Worm (Caenorhabditis elegans) whole organism, young adult: ENCODE measurements around the gene vnut-1.

Experiments used
- B0019.2 ChIP-seq: fragments of 200-800 bp; sonication (Bioruptor generic); conservative IDR thresholded peaks from 2 replicates; pipeline ENCODE4 v1.3.6; 2022; ENCODE audit warnings: missing genetic modification reagents, missing genetic modification characterization, missing compliant biosample characterization
- B0261.1 ChIP-seq: sonication (generic microtip); optimal IDR thresholded peaks from 2 replicates; lab custom pipeline; 2016; ENCODE audit warnings: mild to moderate bottlenecking, missing genetic modification characterization, moderate library complexity, missing compliant biosample characterization
- B0336.3 ChIP-seq: fragments of 200-800 bp; sonication (Bioruptor generic); IDR thresholded peaks from 2 replicates; pipeline ENCODE4 v1.3.6; 2022; ENCODE audit warnings: missing genetic modification characterization, missing compliant biosample characterization
- F10E7.11 ChIP-seq: sonication (generic microtip); optimal IDR thresholded peaks from 2 replicates; lab custom pipeline; 2017; ENCODE audit warnings: mild to moderate bottlenecking, missing genetic modification characterization, moderate library complexity, missing compliant biosample characterization
- F23B12.7 ChIP-seq: sonication (generic microtip); optimal IDR thresholded peaks from 2 replicates; lab custom pipeline; 2017; ENCODE audit warnings: missing genetic modification characterization, mild to moderate bottlenecking, missing compliant biosample characterization, antibody characterized with exemption, moderate library complexity; ENCODE audit not compliant: insufficient read depth
- F37B4.10 ChIP-seq: fragments of 200-800 bp; sonication (Bioruptor generic); IDR thresholded peaks from 2 replicates; pipeline ENCODE4 v1.3.6; 2022; ENCODE audit warnings: missing genetic modification characterization, missing compliant biosample characterization
- F39B2.1 ChIP-seq: fragments of 200-800 bp; sonication (Bioruptor generic); IDR thresholded peaks from 2 replicates; pipeline ENCODE4 v1.3.6; 2022; ENCODE audit warnings: missing genetic modification reagents, missing genetic modification characterization, missing compliant biosample characterization
- F57C9.4 ChIP-seq: sonication (generic microtip); optimal IDR thresholded peaks from 2 replicates; lab custom pipeline; 2017; ENCODE audit warnings: mild to moderate bottlenecking, missing genetic modification characterization, missing compliant biosample characterization
- T07F8.4 ChIP-seq: sonication (generic microtip); optimal IDR thresholded peaks from 2 replicates; lab custom pipeline; 2016; ENCODE audit warnings: mild to moderate bottlenecking, missing genetic modification characterization, moderate library complexity, missing compliant biosample characterization
- Y53G8AR.9 ChIP-seq: fragments of 200-800 bp; sonication (Bioruptor generic); conservative IDR thresholded peaks from 2 replicates; pipeline ENCODE4 v1.3.6; 2022; ENCODE audit warnings: missing genetic modification reagents, missing genetic modification characterization, missing compliant biosample characterization
- Y67H2A.10 ChIP-seq: fragments of 200-800 bp; sonication (Bioruptor generic); conservative IDR thresholded peaks from 2 replicates; pipeline ENCODE4 v1.3.6; 2022; ENCODE audit warnings: missing genetic modification reagents, missing genetic modification characterization, missing compliant biosample characterization
- Y79H2A.3 ChIP-seq: fragments of 200-800 bp; sonication (Bioruptor generic); conservative IDR thresholded peaks from 2 replicates; pipeline ENCODE4 v1.3.6; 2022; ENCODE audit warnings: missing genetic modification reagents, missing genetic modification characterization, missing compliant biosample characterization
- akir-1 ChIP-seq: fragments of 200-800 bp; sonication (Bioruptor generic); optimal IDR thresholded peaks from 2 replicates; lab custom pipeline; 2018; ENCODE audit warnings: mild to moderate bottlenecking, missing genetic modification characterization, moderate library complexity, missing compliant biosample characterization
- attf-3 ChIP-seq: fragments of 200-800 bp; sonication (Bioruptor generic); conservative IDR thresholded peaks from 2 replicates; pipeline ENCODE4 v1.3.6; 2022; ENCODE audit warnings: missing genetic modification reagents, missing genetic modification characterization, missing compliant biosample characterization
- cebp-1 ChIP-seq, 2 experiments: fragments of 200-800 bp in 1 of 2; sonication (Bioruptor generic) in 1 of 2; sonication (generic microtip) in 1 of 2; IDR thresholded peaks in 1 of 2; optimal IDR thresholded peaks in 1 of 2; 2 replicates each; pipeline versions ENCODE4 v1.3.6 to Lab custom; 2017 to 2022; ENCODE audit warnings: missing compliant biosample characterization in 2 of 2, missing genetic modification characterization in 2 of 2, mild to moderate bottlenecking in 1 of 2, missing genetic modification reagents in 1 of 2, moderate library complexity in 1 of 2
- ceh-40 ChIP-seq: fragments of 200-800 bp; sonication (Bioruptor generic); IDR thresholded peaks from 2 replicates; pipeline ENCODE4 v1.3.6; 2022; ENCODE audit warnings: missing genetic modification characterization, missing compliant biosample characterization
- ceh-58 ChIP-seq: fragments of 200-800 bp; sonication (Bioruptor generic); IDR thresholded peaks from 2 replicates; pipeline ENCODE4 v1.3.6; 2022; ENCODE audit warnings: missing genetic modification characterization, missing compliant biosample characterization
- chd-7 ChIP-seq: sonication (generic microtip); optimal IDR thresholded peaks from 2 replicates; lab custom pipeline; 2016; ENCODE audit warnings: mild to moderate bottlenecking, missing genetic modification characterization, moderate library complexity, missing compliant biosample characterization
- dpff-1 ChIP-seq: sonication (generic microtip); optimal IDR thresholded peaks from 2 replicates; lab custom pipeline; 2017; ENCODE audit warnings: mild to moderate bottlenecking, missing genetic modification characterization, missing compliant biosample characterization
- egl-44 ChIP-seq: fragments of 200-800 bp; sonication (Bioruptor generic); IDR thresholded peaks from 2 replicates; pipeline ENCODE4 v1.3.6; 2022; ENCODE audit warnings: missing genetic modification reagents, missing genetic modification characterization, missing compliant biosample characterization
- gei-17 ChIP-seq: fragments of 200-800 bp; sonication (Bioruptor generic); optimal IDR thresholded peaks from 2 replicates; lab custom pipeline; 2018; ENCODE audit warnings: mild to moderate bottlenecking, missing genetic modification characterization, missing compliant biosample characterization
- hlh-26 ChIP-seq: fragments of 200-800 bp; sonication (Bioruptor generic); conservative IDR thresholded peaks from 2 replicates; pipeline ENCODE4 v1.3.6; 2022; ENCODE audit warnings: missing genetic modification reagents, missing genetic modification characterization, missing compliant biosample characterization
- hmg-1.2 ChIP-seq: fragments of 200-800 bp; sonication (Bioruptor generic); IDR thresholded peaks from 2 replicates; pipeline ENCODE4 v1.3.6; 2022; ENCODE audit warnings: missing genetic modification reagents, missing genetic modification characterization, missing compliant biosample characterization
- hmg-20 ChIP-seq: fragments of 200-800 bp; sonication (Bioruptor generic); IDR thresholded peaks from 2 replicates; pipeline ENCODE4 v1.3.6; 2022; ENCODE audit warnings: missing genetic modification reagents, missing genetic modification characterization, missing compliant biosample characterization
- hsf-1 ChIP-seq: fragments of 200-800 bp; sonication (Bioruptor generic); IDR thresholded peaks from 2 replicates; pipeline ENCODE4 v1.3.6; 2022; ENCODE audit warnings: missing genetic modification reagents, missing genetic modification characterization, missing compliant biosample characterization
- lsl-1 ChIP-seq: fragments of 200-800 bp; sonication (Bioruptor generic); optimal IDR thresholded peaks from 2 replicates; lab custom pipeline; 2018; ENCODE audit warnings: mild to moderate bottlenecking, missing genetic modification characterization, moderate library complexity, missing compliant biosample characterization
- lsy-27 ChIP-seq: sonication (generic microtip); optimal IDR thresholded peaks from 2 replicates; lab custom pipeline; 2017; ENCODE audit warnings: missing genetic modification characterization, mild to moderate bottlenecking, missing compliant biosample characterization, antibody characterized with exemption, missing genotype, borderline replicate concordance; ENCODE audit not compliant: insufficient read depth
- madf-10 ChIP-seq: sonication (generic microtip); optimal IDR thresholded peaks from 2 replicates; lab custom pipeline; 2016; ENCODE audit warnings: mild to moderate bottlenecking, missing genetic modification characterization, missing compliant biosample characterization
- madf-6 ChIP-seq: fragments of 200-800 bp; sonication (Bioruptor generic); IDR thresholded peaks from 2 replicates; pipeline ENCODE4 v1.3.6; 2022; ENCODE audit warnings: missing genetic modification reagents, missing genetic modification characterization, missing compliant biosample characterization
- madf-8 ChIP-seq: fragments of 200-800 bp; sonication (Bioruptor generic); conservative IDR thresholded peaks from 2 replicates; pipeline ENCODE4 v1.3.6; 2022; ENCODE audit warnings: missing genetic modification reagents, missing genetic modification characterization, missing compliant biosample characterization
- mcd-1 ChIP-seq: fragments of 200-800 bp; sonication (Bioruptor generic); IDR thresholded peaks from 2 replicates; pipeline ENCODE4 v1.3.6; 2022; ENCODE audit warnings: missing genetic modification reagents, missing genetic modification characterization, missing compliant biosample characterization
- mes-4 ChIP-seq: sonication (generic microtip); optimal IDR thresholded peaks from 2 replicates; lab custom pipeline; 2016; ENCODE audit warnings: missing genotype, missing genetic modification characterization, missing compliant biosample characterization
- nfya-2 ChIP-seq: fragments of 200-800 bp; sonication (Bioruptor generic); IDR thresholded peaks from 2 replicates; pipeline ENCODE4 v1.3.6; 2022; ENCODE audit warnings: missing genetic modification reagents, missing genetic modification characterization, missing compliant biosample characterization
- nfyb-1 ChIP-seq: fragments of 200-800 bp; sonication (Bioruptor generic); IDR thresholded peaks from 2 replicates; pipeline ENCODE4 v1.3.6; 2022; ENCODE audit warnings: missing genetic modification reagents, missing genetic modification characterization, missing compliant biosample characterization
- nhr-120 ChIP-seq: fragments of 200-800 bp; sonication (Bioruptor generic); IDR thresholded peaks from 2 replicates; pipeline ENCODE4 v1.3.6; 2022; ENCODE audit warnings: missing genetic modification characterization, missing compliant biosample characterization
- nhr-179 ChIP-seq: sonication (generic microtip); optimal IDR thresholded peaks from 2 replicates; lab custom pipeline; 2016; ENCODE audit warnings: mild to moderate bottlenecking, missing genetic modification characterization, missing compliant biosample characterization
- nhr-27 ChIP-seq: fragments of 200-800 bp; sonication (Bioruptor generic); optimal IDR thresholded peaks from 2 replicates; lab custom pipeline; 2018; ENCODE audit warnings: mild to moderate bottlenecking, missing genetic modification characterization, moderate library complexity, missing compliant biosample characterization
- repo-1 ChIP-seq: sonication (generic microtip); optimal IDR thresholded peaks from 2 replicates; lab custom pipeline; 2017; ENCODE audit warnings: mild to moderate bottlenecking, missing genetic modification characterization, missing compliant biosample characterization
- rpc-1 ChIP-seq, 2 experiments: fragments of 150-350 bp in 1 of 2; sonication (generic microtip) in 1 of 2; optimal IDR thresholded peaks; 2 replicates each; lab custom pipeline; 2014 to 2018; ENCODE audit warnings: missing biosample characterization in 1 of 2, missing genetic modification characterization in 1 of 2, missing genetic modification reagents in 1 of 2, missing genotype in 1 of 2
- sea-2 ChIP-seq: fragments of 200-800 bp; sonication (Bioruptor generic); IDR thresholded peaks from 2 replicates; pipeline ENCODE4 v1.3.6; 2022; ENCODE audit warnings: missing genetic modification characterization, missing compliant biosample characterization
- snpc-1.1 ChIP-seq: sonication (generic microtip); optimal IDR thresholded peaks from 2 replicates; lab custom pipeline; 2017; ENCODE audit warnings: missing genetic modification characterization, mild to moderate bottlenecking, missing compliant biosample characterization, antibody characterized with exemption, moderate library complexity, missing genotype, missing genetic modification reagents; ENCODE audit not compliant: insufficient read depth
- snpc-1.3 ChIP-seq: sonication (generic microtip); optimal IDR thresholded peaks from 2 replicates; lab custom pipeline; 2017; ENCODE audit warnings: missing genetic modification characterization, mild to moderate bottlenecking, missing compliant biosample characterization, antibody characterized with exemption, moderate library complexity, missing genotype, missing genetic modification reagents; ENCODE audit not compliant: insufficient read depth
- snpc-3.4 ChIP-seq: sonication (generic microtip); optimal IDR thresholded peaks from 2 replicates; lab custom pipeline; 2017; ENCODE audit warnings: missing genetic modification characterization, mild to moderate bottlenecking, missing compliant biosample characterization, antibody characterized with exemption, moderate library complexity, missing genotype, missing genetic modification reagents
- sptf-2 ChIP-seq: fragments of 200-800 bp; sonication (Bioruptor generic); optimal IDR thresholded peaks from 2 replicates; lab custom pipeline; 2018; ENCODE audit warnings: mild to moderate bottlenecking, missing genetic modification characterization, missing compliant biosample characterization
- xnd-1 ChIP-seq: sonication (generic microtip); optimal IDR thresholded peaks from 2 replicates; lab custom pipeline; 2016; ENCODE audit warnings: missing genotype, missing genetic modification reagents, missing genetic modification characterization, missing compliant biosample characterization
- ztf-18 ChIP-seq: sonication (generic microtip); optimal IDR thresholded peaks from 2 replicates; lab custom pipeline; 2016; ENCODE audit warnings: missing genotype, mild to moderate bottlenecking, missing genetic modification characterization, missing compliant biosample characterization
- ztf-28 ChIP-seq: fragments of 200-800 bp; sonication (Bioruptor generic); IDR thresholded peaks from 2 replicates; pipeline ENCODE4 v1.3.6; 2022; ENCODE audit warnings: missing genetic modification reagents, missing genetic modification characterization, missing compliant biosample characterization

The vnut-1 gene

DNA sequence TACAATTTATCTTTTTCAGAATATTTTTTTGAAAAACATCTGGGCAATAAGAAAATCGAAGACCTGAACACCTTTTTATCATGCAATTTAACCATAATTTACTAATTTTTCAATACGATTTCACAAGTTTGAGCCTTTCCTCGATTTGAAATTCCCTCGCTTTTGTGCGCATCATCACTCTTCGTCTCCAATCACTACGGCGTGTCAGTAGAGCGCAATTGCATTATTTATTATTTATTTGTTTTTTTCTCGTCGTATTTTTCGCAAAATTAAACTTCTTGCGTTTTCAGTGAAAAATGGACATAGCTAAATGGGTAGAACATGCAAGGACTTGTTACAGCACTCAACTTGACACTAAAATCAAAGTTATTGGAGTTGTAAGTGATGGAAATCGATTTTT lies 48.5 kb upstream of the vnut-1 start, which contains the start of gene smg-8 (continued):
- no peak for TF ChIP-seq nhr-120 (GFP tag; lab: Robert Waterston, UW)
- TF ChIP-seq hsf-1: no peak
- TF ChIP-seq cebp-1 (GFP tag; IDR thresholded peaks at IDR 0.05; lab: Robert Waterston, UW): no peak
- no peak for TF ChIP-seq cebp-1 (tag; optimal IDR thresholded peaks at IDR 0.05; lab: Kevin White, UChicago)
- peak; percentile 35 for TF ChIP-seq xnd-1 (tag; lab: Kevin White, UChicago)
- TF ChIP-seq hmg-20 (GFP tag; lab: Robert Waterston, UW): no peak
- TF ChIP-seq mes-4 (tag; lab: Kevin White, UChicago): no peak
- peak; percentile 15 for TF ChIP-seq ztf-18 (tag; lab: Kevin White, UChicago)
- TF ChIP-seq madf-6 (GFP tag; lab: Robert Waterston, UW): peak; percentile 47; the same call in 1 of the 2 replicates
- peak; percentile 96 for TF ChIP-seq mcd-1 (GFP tag; lab: Robert Waterston, UW)
- TF ChIP-seq B0261.1 (tag; lab: Kevin White, UChicago): no peak
- TF ChIP-seq B0336.3: no peak
- no peak for TF ChIP-seq madf-8 (GFP tag; lab: Robert Waterston, UW)
- no peak for TF ChIP-seq F10E7.11 (tag; lab: Kevin White, UChicago)
- TF ChIP-seq gei-17 (GFP tag; lab: Kevin White, UChicago): no peak
- no peak for TF ChIP-seq chd-7 (tag; lab: Kevin White, UChicago)
- no peak for TF ChIP-seq B0019.2 (GFP tag; lab: Robert Waterston, UW)
- TF ChIP-seq snpc-1.1 (tag; lab: Kevin White, UChicago): no peak
- TF ChIP-seq T07F8.4 (tag; lab: Kevin White, UChicago): no peak
- TF ChIP-seq ceh-58 (GFP tag; lab: Robert Waterston, UW): no peak
- TF ChIP-seq lsl-1 (GFP tag; lab: Kevin White, UChicago): peak; percentile 59
- TF ChIP-seq nfyb-1 (GFP tag; lab: Robert Waterston, UW): peak; percentile 17; the same call in 1 of the 2 replicates
- TF ChIP-seq Y67H2A.10: no peak
- TF ChIP-seq Y53G8AR.9 (GFP tag; lab: Robert Waterston, UW): no peak
- no peak for TF ChIP-seq hlh-26 (GFP tag; lab: Robert Waterston, UW)
- no peak for TF ChIP-seq nfya-2 (GFP tag; lab: Robert Waterston, UW)
- no peak for TF ChIP-seq ceh-40 (GFP tag; lab: Robert Waterston, UW)
- peak; percentile 90 for TF ChIP-seq hmg-1.2 (GFP tag; lab: Robert Waterston, UW)
- no peak for TF ChIP-seq nhr-179
- no peak for TF ChIP-seq egl-44 (GFP tag; lab: Robert Waterston, UW)
- no peak for TF ChIP-seq snpc-1.3 (tag; lab: Kevin White, UChicago)
- peak; percentile 0 for TF ChIP-seq F23B12.7 (tag; lab: Kevin White, UChicago)
- no peak for TF ChIP-seq rpc-1 (optimal IDR thresholded peaks at IDR 0.05; lab: Kevin White, UChicago)
- TF ChIP-seq rpc-1 (tag; optimal IDR thresholded peaks at IDR 0.05; lab: Kevin White, UChicago): no peak
- TF ChIP-seq snpc-3.4 (tag; lab: Kevin White, UChicago): peak; percentile 12
- no peak for TF ChIP-seq akir-1 (GFP tag; lab: Kevin White, UChicago)
- no peak for TF ChIP-seq sea-2 (GFP tag; lab: Robert Waterston, UW)
- no peak for TF ChIP-seq dpff-1 (tag; lab: Kevin White, UChicago)
- TF ChIP-seq F57C9.4 (tag; lab: Kevin White, UChicago): no peak
- no peak for TF ChIP-seq ztf-28 (GFP tag; lab: Robert Waterston, UW)
- 0 out of 2 replicates have a peak, but pooled peaks have one; percentile 29 for TF ChIP-seq attf-3 (GFP tag; lab: Robert Waterston, UW)
- no peak for TF ChIP-seq madf-10 (tag; lab: Kevin White, UChicago)
- TF ChIP-seq nhr-27 (tag; lab: Kevin White, UChicago): no peak
- no peak for TF ChIP-seq F39B2.1 (GFP tag; lab: Robert Waterston, UW)
- TF ChIP-seq repo-1 (tag; lab: Kevin White, UChicago): no peak
- no peak for TF ChIP-seq F37B4.10 (GFP tag; lab: Robert Waterston, UW)
- TF ChIP-seq lsy-27: no peak
- no peak for TF ChIP-seq sptf-2 (GFP tag; lab: Kevin White, UChicago)
- no peak for TF ChIP-seq Y79H2A.3 (GFP tag; lab: Robert Waterston, UW)
